Worm (Caenorhabditis elegans): ENCODE results near the gene F07F6.4.

The F07F6.4 gene

DNA sequence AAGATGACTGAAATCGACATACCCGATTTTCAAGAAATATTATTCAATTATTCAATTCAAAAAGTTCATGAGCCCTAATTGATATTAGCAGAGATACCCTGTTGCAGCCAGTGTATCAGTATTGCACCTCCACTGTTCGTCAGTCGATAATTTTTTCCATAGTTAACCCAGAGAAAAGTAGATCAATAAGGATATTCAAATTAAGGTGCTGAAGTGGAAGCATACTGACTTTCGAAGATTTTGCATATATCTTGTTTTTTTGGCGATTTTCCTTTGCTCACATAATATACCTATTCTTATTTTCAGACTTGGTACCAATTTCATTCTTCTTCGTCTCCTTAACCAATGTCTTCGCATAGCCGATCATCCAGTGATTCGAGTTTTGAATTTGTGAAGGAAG, 10.4 kb downstream of the F07F6.4 start, which contains the start of gene EEED8.15:
Gene EEED8.15, plus strand, starts transcription at position 301 of the 400 bp plus-strand sequence.
- TF ChIP-seq ceh-2 (tag; optimal IDR thresholded peaks at IDR 0.05) (no peak), ceh-14 (tag; optimal IDR thresholded peaks at IDR 0.05) (no peak), hlh-30 (tag; optimal IDR thresholded peaks at IDR 0.05; ENCODE audit: insufficient read depth) (no peak), F13H6.1 (tag; optimal IDR thresholded peaks at IDR 0.05) (no peak), ceh-18 (tag; optimal IDR thresholded peaks at IDR 0.05) (no peak), elt-2 (tag; optimal IDR thresholded peaks at IDR 0.05) (no peak), C08G9.2 (tag; optimal IDR thresholded peaks at IDR 0.05) (no peak), ceh-19 (GFP tag; optimal IDR thresholded peaks at IDR 0.05) (no peak), T23F11.4 (GFP tag; optimal IDR thresholded peaks at IDR 0.05) (no peak), pha-2 (tag; optimal IDR thresholded peaks at IDR 0.05) (no peak), pros-1 (tag; optimal IDR thresholded peaks at IDR 0.05) (no peak), lin-11 (tag; optimal IDR thresholded peaks at IDR 0.05) (no peak), npax-4 (tag; optimal IDR thresholded peaks at IDR 0.05) (no peak), mec-3 (tag; optimal IDR thresholded peaks at IDR 0.05; ENCODE audit: borderline replicate concordance) (no peak)

DNA sequence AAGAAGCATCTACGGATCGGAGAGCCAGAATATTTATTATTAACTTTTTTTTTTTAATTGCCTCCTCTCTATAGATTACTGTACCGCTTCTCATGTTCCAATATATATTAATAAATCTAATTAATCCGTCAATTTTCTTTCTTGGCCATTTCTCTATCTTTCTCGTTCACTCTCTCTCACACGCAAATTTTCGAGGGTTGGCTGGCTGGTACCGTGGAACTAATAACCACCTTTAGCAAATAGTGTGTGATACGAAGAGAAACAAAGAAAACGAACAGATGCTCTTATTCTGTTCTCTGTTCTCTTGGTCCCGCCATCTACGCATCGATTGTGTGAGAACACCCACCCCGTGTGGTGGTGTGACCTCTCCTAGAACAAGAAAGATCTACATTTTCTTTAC, 11.1 kb downstream of the F07F6.4 start:
- TF ChIP-seq nfya-1 (tag; optimal IDR thresholded peaks at IDR 0.05) (peak; percentile 40), hlh-13 (GFP tag; optimal IDR thresholded peaks at IDR 0.05) (no peak), elt-2 (tag; optimal IDR thresholded peaks at IDR 0.05) (peak; percentile 42), dmd-4 (tag; optimal IDR thresholded peaks at IDR 0.05; ENCODE audit: borderline replicate concordance) (no peak), ceh-48 (tag; optimal IDR thresholded peaks at IDR 0.05) (peak; percentile 36), ceh-19 (GFP tag; optimal IDR thresholded peaks at IDR 0.05) (no peak), unc-42 (tag; optimal IDR thresholded peaks at IDR 0.05) (peak; percentile 54), ref-2 (tag; optimal IDR thresholded peaks at IDR 0.05) (peak; percentile 8)

DNA sequence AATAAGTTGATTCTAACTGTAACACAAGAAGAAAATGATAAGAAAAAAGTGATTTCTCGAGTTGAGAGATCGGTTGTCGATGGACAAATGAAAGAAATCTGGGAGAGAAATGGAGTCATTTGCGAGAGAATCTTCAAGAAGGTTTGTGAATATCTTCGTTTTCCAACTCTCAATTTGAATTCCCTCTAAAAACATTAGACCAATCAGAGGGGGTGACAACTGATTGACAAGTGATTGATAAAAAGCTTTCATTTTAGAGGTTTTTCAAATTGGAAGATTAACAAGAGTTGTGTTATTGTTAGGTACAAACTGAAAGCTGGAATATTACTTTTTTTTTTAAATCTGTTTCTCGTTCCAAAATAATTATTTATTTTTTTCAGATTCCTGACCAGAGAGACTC, 11.5 kb downstream of the F07F6.4 start:
- TF ChIP-seq syd-9 (tag; optimal IDR thresholded peaks at IDR 0.05) = no peak
- peak; percentile 90 for TF ChIP-seq unc-55 (GFP tag; optimal IDR thresholded peaks at IDR 0.05)

DNA sequence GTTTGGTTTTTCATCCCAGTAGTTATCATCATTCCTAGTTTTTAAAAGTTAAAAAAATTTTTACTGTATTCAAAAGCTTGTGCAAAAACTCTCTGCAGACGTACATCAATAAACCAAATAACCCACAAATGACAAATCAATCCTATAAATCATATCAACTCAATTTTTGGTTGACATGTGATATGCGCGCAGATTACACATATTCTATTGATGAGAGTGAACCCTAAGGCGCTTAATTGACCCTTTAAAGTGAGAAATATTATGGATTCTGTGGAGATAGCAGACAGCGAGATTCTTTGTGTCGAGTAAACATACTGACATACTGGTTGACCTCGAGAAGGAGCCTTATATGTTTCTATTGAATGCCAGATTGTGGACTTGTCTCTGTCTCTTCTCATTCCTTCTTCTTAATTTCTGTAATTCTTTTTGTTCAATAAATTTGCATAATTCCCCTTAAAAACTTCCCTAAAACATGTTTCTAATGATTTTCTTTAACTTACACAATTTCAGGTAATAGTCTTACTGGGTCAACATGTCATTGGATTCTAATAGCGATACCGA, 13.1 kb downstream of the F07F6.4 start, which contains the start of gene EEED8.2:
Gene EEED8.2, plus strand, starts transcription at position 511 of the 561 bp plus-strand sequence.
- TF ChIP-seq ahr-1 (tag; optimal IDR thresholded peaks at IDR 0.05) = no peak
- no peak for TF ChIP-seq sox-4 (tag; optimal IDR thresholded peaks at IDR 0.05)
- TF ChIP-seq hlh-30 (tag; optimal IDR thresholded peaks at IDR 0.05; ENCODE audit: insufficient read depth) = peak; percentile 24
- no peak for TF ChIP-seq odd-2 (tag; optimal IDR thresholded peaks at IDR 0.05)
- TF ChIP-seq C08G9.2 (tag; optimal IDR thresholded peaks at IDR 0.05) = no peak
- TF ChIP-seq elt-2 (tag; optimal IDR thresholded peaks at IDR 0.05) = no peak
- TF ChIP-seq fkh-10 (GFP tag; optimal IDR thresholded peaks at IDR 0.05) = no peak
- TF ChIP-seq dmd-4 (tag; optimal IDR thresholded peaks at IDR 0.05; ENCODE audit: borderline replicate concordance) = no peak
- no peak for TF ChIP-seq pros-1 (tag; optimal IDR thresholded peaks at IDR 0.05)
- no peak for TF ChIP-seq sdc-2 (tag; optimal IDR thresholded peaks at IDR 0.05)
- TF ChIP-seq che-1 (tag; optimal IDR thresholded peaks at IDR 0.05) = no peak
- TF ChIP-seq tbx-2 (tag; optimal IDR thresholded peaks at IDR 0.05) = peak; percentile 3
- TF ChIP-seq ceh-22 (tag; optimal IDR thresholded peaks at IDR 0.05) = no peak
- TF ChIP-seq ceh-2 (tag; optimal IDR thresholded peaks at IDR 0.05) = no peak
- no peak for TF ChIP-seq F13H6.1 (tag; optimal IDR thresholded peaks at IDR 0.05)
- peak; percentile 39 for TF ChIP-seq unc-55 (GFP tag; optimal IDR thresholded peaks at IDR 0.05)
- no peak for TF ChIP-seq madf-2 (tag; optimal IDR thresholded peaks at IDR 0.05)
- no peak for TF ChIP-seq ceh-14 (tag; optimal IDR thresholded peaks at IDR 0.05)
- TF ChIP-seq T23F11.4 (GFP tag; optimal IDR thresholded peaks at IDR 0.05) = no peak

DNA sequence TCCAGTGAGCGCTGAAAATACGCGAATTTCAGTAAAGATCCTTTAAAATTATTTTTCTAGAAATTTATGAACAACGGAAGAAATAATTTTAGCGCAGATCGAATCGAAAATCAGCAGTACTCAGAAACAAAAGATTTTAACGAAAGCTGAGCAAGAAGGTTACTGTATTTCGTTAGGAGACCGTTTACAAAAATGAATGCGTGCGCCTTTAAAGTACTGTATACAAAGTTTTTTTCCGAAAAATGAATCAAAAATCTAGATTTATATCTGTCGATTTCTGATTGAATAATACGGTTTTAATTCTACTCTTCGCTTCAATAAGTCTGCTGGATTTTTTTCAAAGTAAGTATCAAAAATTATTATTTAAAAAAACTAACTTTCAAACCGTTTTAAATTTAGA, 15.3 kb downstream of the F07F6.4 start, which contains the start of the genes EEED8.14 and EEED8.3:
Gene EEED8.14, minus strand, starts transcription at position 13 of the 400 bp plus-strand sequence.
Gene EEED8.3, plus strand, starts transcription at position 237 of the 400 bp plus-strand sequence.
- TF ChIP-seq ceh-9 (tag; optimal IDR thresholded peaks at IDR 0.05) (no peak), sdc-2 (tag; optimal IDR thresholded peaks at IDR 0.05) (no peak), ets-4 (tag; optimal IDR thresholded peaks at IDR 0.05) (no peak), ceh-45 (GFP tag; IDR thresholded peaks at IDR 0.05) (no peak), ceh-48 (tag; optimal IDR thresholded peaks at IDR 0.05) (no peak), ceh-18 (tag; optimal IDR thresholded peaks at IDR 0.05) (no peak), ceh-2 (tag; optimal IDR thresholded peaks at IDR 0.05) (no peak), C38D4.7 (GFP tag; optimal IDR thresholded peaks at IDR 0.05) (no peak)

Measured in whole organism, late embryonic.